Worm (Caenorhabditis elegans) whole organism, late embryonic: Measurements from ENCODE around the gene srlf-23.

ENCODE experiments used
- F13H6.1 ChIP-seq: sonication (generic microtip); optimal IDR thresholded peaks from 2 replicates; lab custom pipeline; 2016; ENCODE audit warnings: missing genetic modification characterization, missing compliant biosample characterization
- K02D7.2 ChIP-seq: sonication (generic microtip); optimal IDR thresholded peaks from 2 replicates; lab custom pipeline; 2017; ENCODE audit warnings: mild to moderate bottlenecking, missing genetic modification characterization, missing compliant biosample characterization
- T23F11.4 ChIP-seq: fragments of 200-800 bp; sonication (Bioruptor generic); optimal IDR thresholded peaks from 2 replicates; lab custom pipeline; 2018; ENCODE audit warnings: mild to moderate bottlenecking, missing genetic modification characterization, missing compliant biosample characterization
- Y22D7AL.16 ChIP-seq: sonication (generic microtip); optimal IDR thresholded peaks from 2 replicates; lab custom pipeline; 2016; ENCODE audit warnings: missing genetic modification characterization, missing compliant biosample characterization
- ahr-1 ChIP-seq: sonication (generic microtip); optimal IDR thresholded peaks from 2 replicates; lab custom pipeline; 2016; ENCODE audit warnings: missing genetic modification characterization, missing compliant biosample characterization
- ceh-18 ChIP-seq: sonication (generic microtip); optimal IDR thresholded peaks from 2 replicates; lab custom pipeline; 2016; ENCODE audit warnings: missing genetic modification characterization, missing compliant biosample characterization
- ceh-19 ChIP-seq: fragments of 200-800 bp; sonication (Bioruptor generic); optimal IDR thresholded peaks from 2 replicates; lab custom pipeline; 2018; ENCODE audit warnings: mild to moderate bottlenecking, missing genetic modification characterization, missing compliant biosample characterization
- ceh-2 ChIP-seq: sonication (generic microtip); optimal IDR thresholded peaks from 2 replicates; lab custom pipeline; 2016; ENCODE audit warnings: missing genotype, missing genetic modification characterization, missing compliant biosample characterization
- ceh-30 ChIP-seq: fragments of 150-350 bp; optimal IDR thresholded peaks from 2 replicates; lab custom pipeline; 2014; ENCODE audit warnings: missing biosample characterization, missing genetic modification characterization
- ceh-31 ChIP-seq: sonication (generic microtip); optimal IDR thresholded peaks from 2 replicates; lab custom pipeline; 2016; ENCODE audit warnings: missing genetic modification characterization, missing compliant biosample characterization
- ceh-34 ChIP-seq: sonication (generic microtip); optimal IDR thresholded peaks from 2 replicates; lab custom pipeline; 2016; ENCODE audit warnings: mild to moderate bottlenecking, missing genetic modification characterization, missing compliant biosample characterization
- ceh-45 ChIP-seq: fragments of 200-800 bp; sonication (Bioruptor generic); IDR thresholded peaks from 2 replicates; pipeline ENCODE4 v1.3.6; 2022; ENCODE audit warnings: missing genetic modification reagents, missing genetic modification characterization, missing compliant biosample characterization
- ceh-48 ChIP-seq: sonication (generic microtip); optimal IDR thresholded peaks from 2 replicates; lab custom pipeline; 2016; ENCODE audit warnings: missing genetic modification characterization, inconsistent platforms, missing compliant biosample characterization
- ceh-6 ChIP-seq: fragments of 200-800 bp; sonication (Bioruptor generic); optimal IDR thresholded peaks from 2 replicates; lab custom pipeline; 2018; ENCODE audit warnings: mild to moderate bottlenecking, missing genetic modification characterization, missing compliant biosample characterization
- ceh-9 ChIP-seq: sonication (generic microtip); optimal IDR thresholded peaks from 2 replicates; lab custom pipeline; 2016; ENCODE audit warnings: mild to moderate bottlenecking, missing genetic modification characterization, inconsistent platforms, missing compliant biosample characterization
- fax-1 ChIP-seq: sonication (generic microtip); optimal IDR thresholded peaks from 2 replicates; lab custom pipeline; 2016; ENCODE audit warnings: missing genotype, missing genetic modification characterization, missing compliant biosample characterization
- fkh-6 ChIP-seq: sonication (generic microtip); optimal IDR thresholded peaks from 2 replicates; lab custom pipeline; 2016; ENCODE audit warnings: missing genetic modification characterization, missing compliant biosample characterization
- gmeb-2 ChIP-seq: sonication (generic microtip); optimal IDR thresholded peaks from 2 replicates; lab custom pipeline; 2016; ENCODE audit warnings: missing genetic modification characterization, inconsistent platforms, missing compliant biosample characterization
- hlh-13 ChIP-seq: fragments of 200-800 bp; sonication (Bioruptor generic); optimal IDR thresholded peaks from 2 replicates; lab custom pipeline; 2018; ENCODE audit warnings: mild to moderate bottlenecking, missing genetic modification characterization, missing compliant biosample characterization
- hlh-15 ChIP-seq: sonication (generic microtip); optimal IDR thresholded peaks from 2 replicates; lab custom pipeline; 2016; ENCODE audit warnings: missing genetic modification characterization, missing compliant biosample characterization
- hlh-30 ChIP-seq: sonication (generic microtip); optimal IDR thresholded peaks from 2 replicates; lab custom pipeline; 2017; ENCODE audit warnings: antibody characterized with exemption, missing genetic modification characterization, missing compliant biosample characterization; ENCODE audit not compliant: insufficient read depth
- hlh-6 ChIP-seq: sonication (generic microtip); optimal IDR thresholded peaks from 2 replicates; lab custom pipeline; 2016; ENCODE audit warnings: missing genotype, missing genetic modification characterization, missing compliant biosample characterization
- lin-11 ChIP-seq: fragments of 200-800 bp; sonication (Bioruptor generic); optimal IDR thresholded peaks from 2 replicates; lab custom pipeline; 2018; ENCODE audit warnings: mild to moderate bottlenecking, missing genetic modification characterization, missing compliant biosample characterization
- mec-3 ChIP-seq: sonication (generic microtip); optimal IDR thresholded peaks from 2 replicates; lab custom pipeline; 2016; ENCODE audit warnings: borderline replicate concordance, missing genetic modification characterization, missing compliant biosample characterization
- nfya-1 ChIP-seq: sonication (generic microtip); optimal IDR thresholded peaks from 2 replicates; lab custom pipeline; 2017; ENCODE audit warnings: missing genetic modification characterization, mild to moderate bottlenecking, missing compliant biosample characterization, antibody characterized with exemption, moderate library complexity
- npax-4 ChIP-seq: sonication (generic microtip); optimal IDR thresholded peaks from 2 replicates; lab custom pipeline; 2016; ENCODE audit warnings: missing genetic modification characterization, missing compliant biosample characterization
- pag-3 ChIP-seq: sonication (generic microtip); optimal IDR thresholded peaks from 2 replicates; lab custom pipeline; 2016; ENCODE audit warnings: missing compliant biosample characterization, missing genetic modification characterization, borderline replicate concordance
- pat-9 ChIP-seq: fragments of 200-800 bp; sonication (Bioruptor generic); optimal IDR thresholded peaks from 2 replicates; lab custom pipeline; 2018; ENCODE audit warnings: mild to moderate bottlenecking, missing genetic modification characterization, moderate library complexity, missing compliant biosample characterization
- pha-4 ChIP-seq: fragments of 150-350 bp; optimal IDR thresholded peaks from 2 replicates; lab custom pipeline; 2018; ENCODE audit warnings: missing biosample characterization, missing genetic modification reagents, missing genetic modification characterization
- pqm-1 ChIP-seq: sonication (generic microtip); optimal IDR thresholded peaks from 2 replicates; lab custom pipeline; 2016; ENCODE audit warnings: missing genetic modification characterization, missing compliant biosample characterization
- rnt-1 ChIP-seq: sonication (generic microtip); optimal IDR thresholded peaks from 2 replicates; lab custom pipeline; 2016; ENCODE audit warnings: missing genetic modification characterization, missing compliant biosample characterization
- sdc-2 ChIP-seq: sonication (generic microtip); optimal IDR thresholded peaks from 2 replicates; lab custom pipeline; 2016; ENCODE audit warnings: missing genotype, missing genetic modification characterization, missing compliant biosample characterization
- sox-4 ChIP-seq: sonication (generic microtip); optimal IDR thresholded peaks from 2 replicates; lab custom pipeline; 2017; ENCODE audit warnings: mild to moderate bottlenecking, missing genetic modification characterization, inconsistent platforms, missing compliant biosample characterization
- tbx-7 ChIP-seq: sonication (generic microtip); optimal IDR thresholded peaks from 2 replicates; lab custom pipeline; 2016; ENCODE audit warnings: missing genotype, missing genetic modification characterization, missing compliant biosample characterization
- unc-42 ChIP-seq: sonication (generic microtip); optimal IDR thresholded peaks from 2 replicates; lab custom pipeline; 2016; ENCODE audit warnings: missing genotype, missing genetic modification characterization, missing compliant biosample characterization
- ztf-16 ChIP-seq: sonication (generic microtip); optimal IDR thresholded peaks from 2 replicates; lab custom pipeline; 2017; ENCODE audit warnings: missing genetic modification characterization, missing compliant biosample characterization

The srlf-23 gene

ce11 chrV:893437-894018 is at the start of gene srlf-23, which contains the start of gene srlf-20:
Gene srlf-23 (minus strand): TSS chrV:893537.
Gene srlf-20 (plus strand): TSS chrV:893968.
- TF ChIP-seq fkh-6 (no peak), F13H6.1 (tag; lab: Kevin White, UChicago) (no peak), T23F11.4 (GFP tag; lab: Kevin White, UChicago) (no peak), hlh-30 (tag; lab: Kevin White, UChicago) (no peak), ceh-2 (tag; lab: Kevin White, UChicago) (no peak), ceh-45 (no peak), ceh-6 (GFP tag; lab: Kevin White, UChicago) (no peak), unc-42 (tag; lab: Kevin White, UChicago) (no peak), mec-3 (no peak), ceh-34 (tag; lab: Kevin White, UChicago) (no peak), pqm-1 (tag; lab: Kevin White, UChicago) (no peak), pat-9 (no peak), hlh-15 (tag; lab: Kevin White, UChicago) (no peak)
- TF ChIP-seq, all 69 proteins: peak for 0

ce11 chrV:942556-942955 is 49.2 kb upstream of the srlf-23 start:
- TF ChIP-seq npax-4 (tag; lab: Kevin White, UChicago) (no peak), Y22D7AL.16 (no peak), ceh-30 (tag; lab: Kevin White, UChicago) (no peak)
- TF ChIP-seq, all 69 proteins: peak for 0

- TF ChIP-seq ceh-34 (tag; lab: Kevin White, UChicago) (no peak), pag-3 (tag; lab: Kevin White, UChicago) (no peak), pha-4 (tag; lab: Kevin White, UChicago) (no peak), nfya-1 (tag; lab: Kevin White, UChicago) (peak; percentile 66), hlh-13 (GFP tag; lab: Kevin White, UChicago) (no peak), ahr-1 (tag; lab: Kevin White, UChicago) (no peak), rnt-1 (tag; lab: Kevin White, UChicago) (no peak), ceh-48 (no peak)
Observed at ce11 chrV:939341-939740, 46.0 kb upstream of the srlf-23 start.

- no peak for TF ChIP-seq lin-11 (tag; lab: Kevin White, UChicago)
Observed at ce11 chrV:917488-917887, 24.2 kb upstream of the srlf-23 start, which contains the start of gene H24K24.2. Gene H24K24.2 (plus strand): TSS chrV:917788.

ce11 chrV:915716-916115 is 22.4 kb upstream of the srlf-23 start:
- no peak for TF ChIP-seq ceh-45
- no peak for TF ChIP-seq ceh-48
- TF ChIP-seq hlh-15 (tag; lab: Kevin White, UChicago) = no peak
- TF ChIP-seq mec-3 = no peak
- no peak for TF ChIP-seq ceh-2 (tag; lab: Kevin White, UChicago)
- no peak for TF ChIP-seq ceh-30 (tag; lab: Kevin White, UChicago)
- no peak for TF ChIP-seq hlh-13 (GFP tag; lab: Kevin White, UChicago)
- TF ChIP-seq ahr-1 (tag; lab: Kevin White, UChicago) = no peak
- TF ChIP-seq sdc-2 (tag; lab: Kevin White, UChicago) = no peak
- TF ChIP-seq ceh-18 (tag; lab: Kevin White, UChicago) = no peak
- no peak for TF ChIP-seq tbx-7
- TF ChIP-seq ceh-19 = no peak
- TF ChIP-seq fkh-6 = no peak
- TF ChIP-seq ceh-9 = no peak
- TF ChIP-seq lin-11 (tag; lab: Kevin White, UChicago) = no peak
- TF ChIP-seq sox-4 = no peak
- no peak for TF ChIP-seq ceh-31 (tag; lab: Kevin White, UChicago)
- TF ChIP-seq, all 69 proteins: peak for 0

- no peak for TF ChIP-seq ztf-16 (tag; lab: Kevin White, UChicago)
- no peak for TF ChIP-seq nfya-1 (tag; lab: Kevin White, UChicago)
- TF ChIP-seq lin-11 (tag; lab: Kevin White, UChicago) = no peak
- no peak for TF ChIP-seq ceh-6 (GFP tag; lab: Kevin White, UChicago)
- no peak for TF ChIP-seq pha-4 (tag; lab: Kevin White, UChicago)
- no peak for TF ChIP-seq gmeb-2 (tag; lab: Kevin White, UChicago)
- no peak for TF ChIP-seq sox-4
- TF ChIP-seq hlh-6 = no peak
- no peak for TF ChIP-seq K02D7.2 (tag; lab: Kevin White, UChicago)
- no peak for TF ChIP-seq fax-1
Observed at ce11 chrV:911474-911873, 18.1 kb upstream of the srlf-23 start, which contains the start of gene adh-5. Gene adh-5 (plus strand): TSS chrV:911774.
